Fruit fly (Drosophila melanogaster): ENCODE results near the gene CG8543.

Gene CG8543

dm6 chr3L:7422578-7422977, 47.5 kb downstream of the CG8543 start:
- TF ChIP-seq ttk (optimal IDR thresholded peaks at IDR 0.05) (no peak), Myc (optimal IDR thresholded peaks at IDR 0.05) (no peak), h (optimal IDR thresholded peaks at IDR 0.05) (no peak), insv (optimal IDR thresholded peaks at IDR 0.05) (no peak), Sin3A (optimal IDR thresholded peaks at IDR 0.05) (no peak), psq (optimal IDR thresholded peaks at IDR 0.05) (no peak)

Data from Kc167 (cell line).